Worm (Caenorhabditis elegans) whole organism, L3 larva: ENCODE data around the gene C15H7.4.

Experiments used
- R02D3.7 ChIP-seq: fragments of 150-350 bp; optimal IDR thresholded peaks from 2 replicates; lab custom pipeline; 2014; ENCODE audit warnings: missing biosample characterization, missing genetic modification characterization
- ZK546.5 ChIP-seq: sonication (generic microtip); optimal IDR thresholded peaks from 2 replicates; lab custom pipeline; 2017; ENCODE audit warnings: missing biosample characterization, missing genetic modification characterization
- aly-2 ChIP-seq: fragments of 150-350 bp; optimal IDR thresholded peaks from 2 replicates; lab custom pipeline; 2014; ENCODE audit warnings: missing biosample characterization, missing genetic modification characterization
- ceh-9 ChIP-seq: sonication (generic microtip); optimal IDR thresholded peaks from 2 replicates; lab custom pipeline; 2018; ENCODE audit warnings: missing biosample characterization, missing genetic modification characterization
- egl-5 ChIP-seq: fragments of 150-350 bp; optimal IDR thresholded peaks from 2 replicates; lab custom pipeline; 2017; ENCODE audit warnings: missing biosample characterization, missing genetic modification reagents, missing genetic modification characterization, inconsistent platforms
- elt-1 ChIP-seq: fragments of 150-350 bp; optimal IDR thresholded peaks from 2 replicates; lab custom pipeline; 2014; ENCODE audit warnings: missing biosample characterization, missing genetic modification characterization
- elt-2 ChIP-seq: sonication (generic microtip); optimal IDR thresholded peaks from 2 replicates; lab custom pipeline; 2016; ENCODE audit warnings: missing genetic modification reagents, mild to moderate bottlenecking, missing genetic modification characterization, missing compliant biosample characterization
- elt-3 ChIP-seq, 3 experiments: fragments of 150-350 bp in 1 of 3; sonication (generic microtip) in 2 of 3; optimal IDR thresholded peaks; 2 replicates in 2 of 3; 4 replicates in 1 of 3; lab custom pipeline; 2014 to 2017; ENCODE audit warnings: missing biosample characterization in 3 of 3, missing genetic modification characterization in 3 of 3
- eor-1 ChIP-seq, 2 experiments: fragments of 150-350 bp; optimal IDR thresholded peaks; 2 replicates each; lab custom pipeline; 2014 to 2018; ENCODE audit warnings: missing biosample characterization in 2 of 2, missing genetic modification characterization in 2 of 2
- fkh-10 ChIP-seq: sonication (generic microtip); optimal IDR thresholded peaks from 2 replicates; lab custom pipeline; 2017; ENCODE audit warnings: missing biosample characterization, missing genetic modification reagents, missing genetic modification characterization
- hmg-11 ChIP-seq: sonication (generic microtip); optimal IDR thresholded peaks from 2 replicates; lab custom pipeline; 2016; ENCODE audit warnings: missing genetic modification characterization, missing compliant biosample characterization
- lin-15B ChIP-seq: fragments of 150-350 bp; optimal IDR thresholded peaks from 2 replicates; lab custom pipeline; 2014; ENCODE audit warnings: missing biosample characterization, missing genetic modification characterization
- lin-39 ChIP-seq: fragments of 150-350 bp; optimal IDR thresholded peaks from 2 replicates; lab custom pipeline; 2018; ENCODE audit warnings: missing biosample characterization, missing genetic modification reagents, missing genetic modification characterization
- mdl-1 ChIP-seq: fragments of 150-350 bp; optimal IDR thresholded peaks from 2 replicates; lab custom pipeline; 2014; ENCODE audit warnings: missing biosample characterization, missing genetic modification characterization
- mml-1 ChIP-seq: fragments of 150-350 bp; sonication (generic microtip); optimal IDR thresholded peaks from 3 replicates; lab custom pipeline; 2014; ENCODE audit warnings: missing biosample characterization, missing genetic modification characterization
- nfya-1 ChIP-seq: sonication (generic microtip); optimal IDR thresholded peaks from 2 replicates; lab custom pipeline; 2017; ENCODE audit warnings: missing genetic modification characterization, mild to moderate bottlenecking, missing compliant biosample characterization, antibody characterized with exemption, moderate library complexity; ENCODE audit not compliant: insufficient read depth
- nhr-11 ChIP-seq: fragments of 150-350 bp; optimal IDR thresholded peaks from 2 replicates; lab custom pipeline; 2014; ENCODE audit warnings: missing biosample characterization, missing genetic modification characterization
- nhr-12 ChIP-seq: fragments of 150-350 bp; optimal IDR thresholded peaks from 2 replicates; lab custom pipeline; 2014; ENCODE audit warnings: missing biosample characterization, missing genetic modification characterization
- nhr-23 ChIP-seq: fragments of 150-350 bp; optimal IDR thresholded peaks from 2 replicates; lab custom pipeline; 2014; ENCODE audit warnings: missing biosample characterization, missing genetic modification reagents, missing genetic modification characterization
- nhr-25 ChIP-seq: sonication (generic microtip); optimal IDR thresholded peaks from 2 replicates; lab custom pipeline; 2017; ENCODE audit warnings: missing biosample characterization, missing genetic modification characterization
- nhr-28 ChIP-seq: fragments of 150-350 bp; optimal IDR thresholded peaks from 2 replicates; lab custom pipeline; 2014; ENCODE audit warnings: missing biosample characterization, missing genetic modification characterization
- nhr-43 ChIP-seq: sonication (generic microtip); optimal IDR thresholded peaks from 2 replicates; lab custom pipeline; 2016; ENCODE audit warnings: mild to moderate bottlenecking, missing genetic modification characterization, missing compliant biosample characterization; ENCODE audit not compliant: poor library complexity, severe bottlenecking
- pha-4 ChIP-seq: fragments of 150-350 bp; optimal IDR thresholded peaks from 2 replicates; lab custom pipeline; 2014; ENCODE audit warnings: missing biosample characterization, missing genetic modification reagents, missing genetic modification characterization
- snpc-4 ChIP-seq: fragments of 150-350 bp; optimal IDR thresholded peaks from 2 replicates; lab custom pipeline; 2014; ENCODE audit warnings: missing biosample characterization, missing genetic modification characterization

Gene C15H7.4

DNA sequence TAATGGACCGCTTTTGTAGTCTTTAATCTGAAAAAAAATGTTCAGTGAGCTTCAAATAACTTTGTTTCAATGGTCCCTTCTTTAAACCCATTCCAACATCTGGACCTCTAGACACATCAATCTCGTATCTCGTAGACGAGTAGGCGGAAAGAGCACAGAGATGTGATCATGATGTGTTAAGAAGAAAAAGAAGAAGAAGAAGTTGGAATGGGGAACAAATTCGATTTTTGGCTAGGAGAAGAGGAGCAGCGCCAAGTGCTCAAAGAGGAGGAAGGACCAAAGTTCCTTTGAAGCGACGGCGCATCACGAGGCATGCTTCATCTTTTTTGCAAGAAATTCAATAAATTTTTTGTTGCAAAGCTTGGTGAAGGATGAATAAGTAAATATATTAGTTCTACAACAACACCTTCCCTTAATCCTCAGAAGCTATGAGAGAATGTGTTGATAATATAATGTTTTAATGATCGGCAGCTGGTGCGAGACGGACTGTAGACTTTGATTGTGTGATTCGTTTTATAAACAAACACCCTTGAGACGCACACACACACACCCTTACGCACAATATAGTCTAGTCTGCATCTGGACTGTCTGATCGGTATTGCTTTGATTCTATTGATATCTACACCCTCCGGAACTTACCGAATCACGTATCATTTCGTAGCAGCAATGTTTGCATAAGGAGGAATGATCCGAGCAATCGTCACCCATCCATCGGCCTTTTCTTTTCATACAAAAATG is 9.0 kb upstream of the C15H7.4 start:
- TF ChIP-seq ceh-9 (no peak), lin-39 (tag; lab: Kevin White, UChicago) (peak; percentile 49), nhr-28 (tag; lab: Kevin White, UChicago) (no peak), eor-1 (tag; optimal IDR thresholded peaks at IDR 0.05; lab: Kevin White, UChicago) (no peak), R02D3.7 (no peak), fkh-10 (GFP tag; lab: Kevin White, UChicago) (peak; percentile 88), nfya-1 (tag; lab: Kevin White, UChicago) (peak; percentile 43)

ce11 chrIII:9663943-9664342 is 8.2 kb upstream of the C15H7.4 start:
- TF ChIP-seq aly-2 (tag; lab: Kevin White, UChicago) (no peak), nhr-12 (no peak)

DNA sequence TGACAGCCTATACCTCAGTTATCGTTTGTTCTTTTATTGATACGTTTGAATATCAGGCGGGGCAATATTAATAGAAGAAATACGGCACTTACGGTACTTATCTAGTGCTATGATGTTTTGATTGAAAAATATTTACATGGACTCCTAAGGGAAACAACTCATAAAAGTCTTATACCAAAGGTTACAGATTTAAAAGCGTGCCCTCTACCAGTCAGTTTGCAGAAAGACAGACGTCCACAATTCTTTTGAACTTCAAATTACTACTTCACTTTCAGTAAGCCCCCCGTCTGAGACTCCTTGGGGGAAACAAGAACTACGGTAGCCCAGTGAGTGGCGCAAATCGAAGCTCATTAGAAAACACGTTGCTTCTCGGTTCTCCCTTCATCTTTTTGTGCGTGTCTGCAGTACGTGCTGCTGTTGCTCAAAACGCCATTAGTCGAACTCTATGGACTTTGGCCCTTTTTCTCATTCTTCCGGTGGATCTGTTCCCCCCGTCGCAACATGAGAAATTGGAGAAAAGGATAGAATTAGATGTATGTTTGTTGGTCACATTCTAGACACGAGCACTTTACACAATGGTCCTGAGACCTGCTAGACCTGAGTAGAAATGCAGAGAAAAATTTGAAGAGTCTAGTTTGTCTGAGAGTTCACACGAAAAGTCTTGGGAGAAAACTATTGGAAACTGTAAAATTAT is 6.7 kb upstream of the C15H7.4 start:
- TF ChIP-seq mml-1 (tag; lab: Kevin White, UChicago) (no peak), lin-15B (peak; percentile 5), nfya-1 (tag; lab: Kevin White, UChicago) (peak; percentile 47), lin-39 (tag; lab: Kevin White, UChicago) (peak; percentile 58)

DNA sequence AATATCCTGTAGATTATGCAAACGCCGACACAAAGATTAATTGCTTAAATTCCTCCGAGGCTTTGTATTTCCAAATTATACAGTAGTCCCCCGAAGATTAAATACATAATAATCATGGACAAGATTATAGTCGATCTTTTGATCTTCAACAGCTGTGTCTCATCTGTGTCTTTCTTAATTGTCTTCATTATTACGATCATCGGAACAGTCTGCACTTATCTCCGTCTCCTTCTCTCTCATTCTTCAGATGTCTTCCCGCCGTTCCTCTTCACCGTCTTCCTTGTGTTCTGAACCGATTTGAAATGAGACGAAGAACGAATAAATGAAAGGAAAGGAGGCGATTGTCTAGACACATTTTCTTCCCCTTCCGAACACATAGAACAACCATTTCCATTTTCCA is 5.4 kb upstream of the C15H7.4 start:
- TF ChIP-seq egl-5 (tag; lab: Kevin White, UChicago) (no peak), nhr-11 (no peak), eor-1 (tag; optimal IDR thresholded peaks at IDR 0.05; lab: Kevin White, UChicago) (no peak), aly-2 (tag; lab: Kevin White, UChicago) (no peak), nhr-43 (tag; lab: Kevin White, UChicago) (peak; percentile 61), elt-2 (tag; lab: Kevin White, UChicago) (no peak), nhr-25 (tag; lab: Kevin White, UChicago) (peak; percentile 53), hmg-11 (tag; lab: Kevin White, UChicago) (peak; percentile 34), nhr-23 (tag; lab: Kevin White, UChicago) (peak; percentile 69), lin-39 (tag; lab: Kevin White, UChicago) (no peak)

DNA sequence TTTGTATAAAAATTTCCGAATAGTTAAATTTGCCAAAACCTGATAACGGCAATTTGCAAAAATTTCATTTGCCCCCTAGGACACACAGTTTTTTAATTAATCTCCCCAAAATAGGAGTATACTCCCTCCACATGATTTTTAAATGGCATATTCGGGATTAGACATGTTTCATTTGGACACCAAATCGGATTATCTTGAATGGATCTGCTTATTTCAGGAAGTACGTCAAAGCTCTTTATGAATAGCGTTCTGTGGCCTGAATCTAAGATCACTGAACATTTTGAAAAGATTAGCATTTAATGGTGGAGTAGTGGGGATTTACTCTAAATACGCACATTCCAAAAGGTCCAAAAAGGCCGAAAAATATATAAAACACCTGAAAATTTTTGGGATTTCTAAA is 2.9 kb upstream of the C15H7.4 start:
- TF ChIP-seq pha-4 = no peak
- TF ChIP-seq elt-1 (tag; lab: Kevin White, UChicago) = no peak
- TF ChIP-seq hmg-11 (tag; lab: Kevin White, UChicago) = no peak
- TF ChIP-seq, all 47 proteins: peak for 0

- TF ChIP-seq ZK546.5 (tag; lab: Kevin White, UChicago) (no peak), mdl-1 (tag; lab: Kevin White, UChicago) (no peak), hmg-11 (tag; lab: Kevin White, UChicago) (no peak)
These were observed 3.8 kb downstream of the C15H7.4 start, which contains the start of gene C15H7.3 for ce11 chrIII:9651871-9652270. C15H7.3 (minus strand) TSS chrIII:9651971.

- TF ChIP-seq nhr-25 (tag; lab: Kevin White, UChicago) = peak; percentile 10
- TF ChIP-seq lin-15B = no peak
- peak; percentile 84 for TF ChIP-seq nhr-23 (tag; lab: Kevin White, UChicago)
- TF ChIP-seq egl-5 (tag; lab: Kevin White, UChicago) = no peak
- TF ChIP-seq nhr-43 (tag; lab: Kevin White, UChicago) = peak; percentile 66
These were observed 9.2 kb downstream of the C15H7.4 start for ce11 chrIII:9646440-9647021.

DNA sequence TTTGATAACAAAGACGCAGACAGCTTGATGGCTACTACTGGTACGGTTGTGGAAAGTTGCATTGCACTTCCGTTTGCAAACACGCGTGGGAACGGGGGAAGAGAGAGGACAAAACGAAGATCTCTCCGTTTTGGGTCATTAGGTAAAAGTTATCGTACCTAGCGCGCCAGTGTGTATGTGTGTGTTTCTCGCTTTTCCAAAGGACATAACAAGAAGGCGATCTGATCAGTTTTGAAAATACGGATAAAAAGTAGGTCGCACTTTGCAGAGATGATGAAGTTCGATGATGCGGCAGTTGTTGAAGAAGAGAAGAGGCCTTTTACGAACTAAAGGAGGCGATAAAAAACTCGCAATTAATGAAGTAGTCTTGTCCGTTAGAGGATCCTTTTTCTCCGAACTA is 10.6 kb downstream of the C15H7.4 start:
- TF ChIP-seq elt-3 (tag; optimal IDR thresholded peaks at IDR 0.05; lab: Kevin White, UChicago) (peak in 1 of 3 experiments; percentile 66), hmg-11 (tag; lab: Kevin White, UChicago) (no peak), snpc-4 (tag; lab: Kevin White, UChicago) (no peak), nhr-23 (tag; lab: Kevin White, UChicago) (peak; percentile 59)
